Fruit fly (Drosophila melanogaster): Measurements from ENCODE around the gene Hmx.

Gene Hmx

DNA sequence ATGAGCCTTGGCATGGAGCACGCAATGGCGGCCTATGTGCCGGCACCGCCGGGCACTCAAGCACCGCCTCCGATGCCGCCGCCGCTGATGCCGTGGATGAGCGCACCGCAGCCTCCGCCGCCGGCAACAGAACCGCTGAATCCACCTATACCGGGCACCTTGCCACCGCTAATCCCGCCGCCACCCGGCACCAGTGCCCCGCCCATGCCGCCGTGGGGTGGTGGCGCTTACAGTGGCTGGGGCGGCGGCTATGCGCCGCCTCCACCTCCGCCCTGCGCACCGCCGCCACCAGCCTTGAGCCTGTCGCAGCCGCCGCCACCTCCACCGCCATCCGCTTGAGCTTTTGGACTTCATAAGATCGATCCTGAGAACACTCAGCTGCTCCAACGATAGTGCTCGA lies 14.1 kb upstream of the Hmx start (continued):
- no peak for TF ChIP-seq Fer1 (GFP tag; optimal IDR thresholded peaks at IDR 0.05)
- no peak for TF ChIP-seq danr (GFP tag; IDR thresholded peaks at IDR 0.05)
- TF ChIP-seq CG11456 (GFP tag; IDR thresholded peaks at IDR 0.05): 0 out of 3 replicates have a peak, but pooled peaks have one; percentile 38
- no peak for TF ChIP-seq CTCF (GFP tag; optimal IDR thresholded peaks at IDR 0.05)
- TF ChIP-seq Med (GFP tag): peak; percentile 56
- no peak for TF ChIP-seq grau (tag; optimal IDR thresholded peaks at IDR 0.05)
- TF ChIP-seq Nf-YA (GFP tag; IDR thresholded peaks at IDR 0.05): no peak
- no peak for TF ChIP-seq Usf (GFP tag; optimal IDR thresholded peaks at IDR 0.05)
- TF ChIP-seq NK7.1 (GFP tag; optimal IDR thresholded peaks at IDR 0.05): no peak
- 0 out of 2 replicates have a peak, but pooled peaks have one; percentile 10 for TF ChIP-seq slbo (GFP tag; IDR thresholded peaks at IDR 0.05)

DNA sequence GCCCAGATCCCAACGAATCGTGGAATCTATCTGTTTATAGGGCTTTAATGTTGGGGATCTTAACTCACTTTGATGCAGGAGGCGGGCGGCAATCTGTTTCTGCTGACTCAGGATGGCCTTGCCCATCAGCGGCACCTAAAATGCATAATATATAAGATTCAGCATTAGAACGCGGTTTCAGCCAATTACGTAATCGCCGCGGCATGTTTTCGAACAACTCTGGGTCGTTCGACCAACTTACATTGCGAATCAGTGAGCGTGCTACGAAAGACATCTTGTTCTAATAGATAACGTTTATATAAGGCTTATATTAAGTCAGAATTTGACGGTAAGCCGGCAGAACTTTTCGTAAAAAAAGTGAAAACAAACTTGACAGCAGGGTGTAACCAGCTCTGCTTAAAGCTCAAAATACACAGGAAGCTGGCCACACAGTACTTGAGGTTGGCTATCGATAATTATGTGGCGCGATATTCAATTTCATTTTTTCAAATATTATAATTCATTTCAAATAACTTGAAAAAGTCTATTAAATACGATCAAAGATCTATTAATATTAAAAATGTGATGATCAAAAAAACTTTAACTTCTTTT lies 12.5 kb upstream of the Hmx start, which contains the start of gene Prx3:
Gene Prx3, minus strand, starts transcription at position 417 of the 591 bp plus-strand sequence.
- TF ChIP-seq luna (GFP tag; optimal IDR thresholded peaks at IDR 0.05): no peak
- TF ChIP-seq CG13287 (GFP tag; IDR thresholded peaks at IDR 0.05; ENCODE audit: partially characterized antibody): peak; percentile 64
- TF ChIP-seq CG4707 (GFP tag; optimal IDR thresholded peaks at IDR 0.05): no peak
- TF ChIP-seq dysf (GFP tag; IDR thresholded peaks at IDR 0.05): no peak
- peak; percentile 69 for TF ChIP-seq YL-1 (GFP tag; optimal IDR thresholded peaks at IDR 0.05)
- no peak for TF ChIP-seq CG18619 (GFP tag; optimal IDR thresholded peaks at IDR 0.05)
- no peak for TF ChIP-seq CG2875 (GFP tag; optimal IDR thresholded peaks at IDR 0.05)
- no peak for TF ChIP-seq maf-S (GFP tag; optimal IDR thresholded peaks at IDR 0.05)
- TF ChIP-seq peb (GFP tag; IDR thresholded peaks at IDR 0.05): no peak
- TF ChIP-seq CG14860 (GFP tag; IDR thresholded peaks at IDR 0.05; ENCODE audit: partially characterized antibody): no peak
- TF ChIP-seq CG14710 (tag; optimal IDR thresholded peaks at IDR 0.05): peak; percentile 3
- TF ChIP-seq NC2β (GFP tag; optimal IDR thresholded peaks at IDR 0.05): no peak
- no peak for TF ChIP-seq CG18476 (GFP tag; optimal IDR thresholded peaks at IDR 0.05)
- TF ChIP-seq unc-4 (GFP tag; IDR thresholded peaks at IDR 0.05; ENCODE audit: partially characterized antibody): 0 out of 2 replicates have a peak, but pooled peaks have one; percentile 37
- no peak for TF ChIP-seq caup (GFP tag; optimal IDR thresholded peaks at IDR 0.05; ENCODE audit: severe bottlenecking)
- TF ChIP-seq Dp (GFP tag; optimal IDR thresholded peaks at IDR 0.05): peak; percentile 92
- no peak for TF ChIP-seq Optix (GFP tag; IDR thresholded peaks at IDR 0.05)
- TF ChIP-seq HLH54F (GFP tag; optimal IDR thresholded peaks at IDR 0.05): no peak
- TF ChIP-seq bowl (GFP tag; IDR thresholded peaks at IDR 0.05): no peak
- no peak for TF ChIP-seq ranshi (GFP tag; IDR thresholded peaks at IDR 0.05)
- TF ChIP-seq CG15073 (GFP tag; optimal IDR thresholded peaks at IDR 0.05): no peak
- TF ChIP-seq CG4404 (GFP tag; IDR thresholded peaks at IDR 0.05): no peak
- no peak for TF ChIP-seq Antp (GFP tag; optimal IDR thresholded peaks at IDR 0.05)
- no peak for TF ChIP-seq esg (GFP tag; conservative IDR thresholded peaks at IDR 0.05)
- peak; percentile 78 for TF ChIP-seq gfzf (GFP tag; optimal IDR thresholded peaks at IDR 0.05)
- no peak for TF ChIP-seq lbe (GFP tag; optimal IDR thresholded peaks at IDR 0.05)
- TF ChIP-seq CTCF (GFP tag; optimal IDR thresholded peaks at IDR 0.05): no peak
- TF ChIP-seq GATAe (GFP tag; conservative IDR thresholded peaks at IDR 0.05): no peak
- TF ChIP-seq aop (GFP tag; IDR thresholded peaks at IDR 0.05): no peak
- no peak for TF ChIP-seq chif (GFP tag; optimal IDR thresholded peaks at IDR 0.05)
- no peak for TF ChIP-seq slbo (GFP tag; IDR thresholded peaks at IDR 0.05)
- peak; percentile 76 for TF ChIP-seq Dref (GFP tag; IDR thresholded peaks at IDR 0.05)
- no peak for TF ChIP-seq ems (GFP tag; optimal IDR thresholded peaks at IDR 0.05)
- TF ChIP-seq HLH3B (GFP tag; IDR thresholded peaks at IDR 0.05): no peak
- TF ChIP-seq slou (GFP tag; optimal IDR thresholded peaks at IDR 0.05): no peak
- peak; percentile 25; the same call in 1 of the 3 replicates for TF ChIP-seq HLH4C (GFP tag; IDR thresholded peaks at IDR 0.05; ENCODE audit: partially characterized antibody)
- peak; percentile 1 for TF ChIP-seq CG10267 (tag; optimal IDR thresholded peaks at IDR 0.05)
- TF ChIP-seq CG7928 (GFP tag; optimal IDR thresholded peaks at IDR 0.05): no peak
- no peak for TF ChIP-seq CG4282 (GFP tag; optimal IDR thresholded peaks at IDR 0.05)
- TF ChIP-seq knrl (GFP tag; IDR thresholded peaks at IDR 0.05; ENCODE audit: partially characterized antibody): no peak
- TF ChIP-seq Camta (GFP tag; optimal IDR thresholded peaks at IDR 0.05): no peak
- TF ChIP-seq CG9609 (GFP tag; optimal IDR thresholded peaks at IDR 0.05): no peak
